Fruit fly (Drosophila melanogaster): ENCODE measurements around the gene Eip93F.

- TF ChIP-seq sv (GFP tag; optimal IDR thresholded peaks at IDR 0.05) = no peak
- no peak for TF ChIP-seq jim (GFP tag; optimal IDR thresholded peaks at IDR 0.05)
- no peak for TF ChIP-seq usp (GFP tag; optimal IDR thresholded peaks at IDR 0.05)
- TF ChIP-seq br (GFP tag; optimal IDR thresholded peaks at IDR 0.05) = no peak
- TF ChIP-seq Hnf4 (GFP tag; optimal IDR thresholded peaks at IDR 0.05) = no peak
- TF ChIP-seq rgr (GFP tag; optimal IDR thresholded peaks at IDR 0.05) = no peak
- no peak for TF ChIP-seq ey (GFP tag; optimal IDR thresholded peaks at IDR 0.05)
- no peak for TF ChIP-seq Vsx2 (GFP tag; optimal IDR thresholded peaks at IDR 0.05; ENCODE audit: partially characterized antibody)
- TF ChIP-seq dl (GFP tag; optimal IDR thresholded peaks at IDR 0.05; ENCODE audit: insufficient read depth in 1 of 2, partially characterized antibody in 2 of 2) = no peak
- no peak for TF ChIP-seq lola (GFP tag; optimal IDR thresholded peaks at IDR 0.05)
- no peak for TF ChIP-seq h (GFP tag; optimal IDR thresholded peaks at IDR 0.05)
- peak; percentile 5 for TF ChIP-seq HLH106 (tag; optimal IDR thresholded peaks at IDR 0.05)
Observed at dm6 chr3R:21937951-21938286, 11.0 kb upstream of the Eip93F start.
